Fruit fly (Drosophila melanogaster): Measurements from ENCODE around the gene Ipk2.

DNA sequence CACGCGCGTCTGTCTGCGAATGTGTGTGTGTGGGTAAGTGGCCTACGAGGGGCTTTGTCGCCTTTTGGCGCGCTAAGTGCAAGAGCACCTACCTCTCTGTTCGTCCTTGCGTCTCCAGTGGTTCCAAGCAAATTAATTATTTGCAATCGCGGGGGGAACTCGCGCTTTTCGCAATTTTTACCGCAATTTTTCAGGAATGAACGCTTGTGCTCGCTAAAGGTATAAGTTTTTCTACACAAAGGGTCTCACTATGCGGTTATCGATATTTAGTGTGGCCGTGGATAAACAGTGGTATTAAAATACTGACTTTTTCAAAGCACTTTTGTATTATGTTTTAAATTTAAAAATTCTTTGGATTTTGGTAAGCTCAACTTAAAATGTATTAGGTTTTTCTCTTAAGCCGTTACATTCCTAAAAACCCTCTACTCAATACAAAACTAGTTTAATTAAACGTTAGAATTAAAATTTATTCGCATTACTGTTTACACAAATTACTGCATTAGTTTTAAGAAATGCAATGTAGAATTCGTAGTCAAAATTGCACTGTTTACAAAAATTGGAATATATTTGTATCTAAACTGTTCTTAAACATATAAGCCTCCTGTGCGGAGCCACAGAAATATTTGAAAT, 31.6 kb downstream of the Ipk2 start, which contains the start of gene lwr:
- TF ChIP-seq CG14711 (tag; optimal IDR thresholded peaks at IDR 0.05), result no peak
- TF ChIP-seq CG7101 (tag; optimal IDR thresholded peaks at IDR 0.05), result no peak
- TF ChIP-seq Mnt (GFP tag; optimal IDR thresholded peaks at IDR 0.05), result peak; percentile 34
- no peak for TF ChIP-seq CG33017 (tag; optimal IDR thresholded peaks at IDR 0.05)
- no peak for TF ChIP-seq CG11617 (GFP tag; optimal IDR thresholded peaks at IDR 0.05)
- no peak for TF ChIP-seq kay (GFP tag; ENCODE audit: borderline replicate concordance)
